Worm (Caenorhabditis elegans) whole organism, L3 larva: Measurements from ENCODE around the gene cyp-35C1.

Experiments used
- aly-2 ChIP-seq: fragments of 150-350 bp; optimal IDR thresholded peaks from 2 replicates; lab custom pipeline; 2014; ENCODE audit warnings: missing biosample characterization, missing genetic modification characterization
- ama-1 ChIP-seq: fragments of 150-350 bp; optimal IDR thresholded peaks from 2 replicates; lab custom pipeline; 2018
- ceh-28 ChIP-seq: fragments of 150-350 bp; optimal IDR thresholded peaks from 2 replicates; lab custom pipeline; 2014; ENCODE audit warnings: missing biosample characterization, missing genetic modification reagents, missing genetic modification characterization
- ceh-82 ChIP-seq: fragments of 150-350 bp; optimal IDR thresholded peaks from 2 replicates; lab custom pipeline; 2014; ENCODE audit warnings: missing biosample characterization, missing genetic modification characterization
- daf-12 ChIP-seq: fragments of 150-350 bp; optimal IDR thresholded peaks from 2 replicates; lab custom pipeline; 2014; ENCODE audit warnings: missing biosample characterization, missing genetic modification reagents, missing genetic modification characterization
- egl-27 ChIP-seq: sonication (generic microtip); optimal IDR thresholded peaks from 4 replicates; lab custom pipeline; 2017; ENCODE audit warnings: missing biosample characterization, missing genetic modification reagents, missing genetic modification characterization
- egl-5 ChIP-seq: fragments of 150-350 bp; optimal IDR thresholded peaks from 2 replicates; lab custom pipeline; 2017; ENCODE audit warnings: missing biosample characterization, missing genetic modification reagents, missing genetic modification characterization, inconsistent platforms
- elt-1 ChIP-seq: fragments of 150-350 bp; optimal IDR thresholded peaks from 2 replicates; lab custom pipeline; 2014; ENCODE audit warnings: missing biosample characterization, missing genetic modification characterization
- elt-2 ChIP-seq: sonication (generic microtip); optimal IDR thresholded peaks from 2 replicates; lab custom pipeline; 2016; ENCODE audit warnings: missing genetic modification reagents, mild to moderate bottlenecking, missing genetic modification characterization, missing compliant biosample characterization
- elt-3 ChIP-seq, 3 experiments: fragments of 150-350 bp in 1 of 3; sonication (generic microtip) in 2 of 3; optimal IDR thresholded peaks; 2 replicates in 2 of 3; 4 replicates in 1 of 3; lab custom pipeline; 2014 to 2017; ENCODE audit warnings: missing biosample characterization in 3 of 3, missing genetic modification characterization in 3 of 3
- eor-1 ChIP-seq, 2 experiments: fragments of 150-350 bp; optimal IDR thresholded peaks; 2 replicates each; lab custom pipeline; 2014 to 2018; ENCODE audit warnings: missing biosample characterization in 2 of 2, missing genetic modification characterization in 2 of 2
- fkh-10 ChIP-seq: sonication (generic microtip); optimal IDR thresholded peaks from 2 replicates; lab custom pipeline; 2017; ENCODE audit warnings: missing biosample characterization, missing genetic modification reagents, missing genetic modification characterization
- fos-1 ChIP-seq: fragments of 150-350 bp; optimal IDR thresholded peaks from 2 replicates; lab custom pipeline; 2014; ENCODE audit warnings: missing biosample characterization, missing genetic modification characterization
- hmg-11 ChIP-seq: sonication (generic microtip); optimal IDR thresholded peaks from 2 replicates; lab custom pipeline; 2016; ENCODE audit warnings: missing genetic modification characterization, missing compliant biosample characterization
- jun-1 ChIP-seq: fragments of 150-350 bp; optimal IDR thresholded peaks from 2 replicates; lab custom pipeline; 2014; ENCODE audit warnings: missing biosample characterization, missing genetic modification reagents, missing genetic modification characterization
- lin-15B ChIP-seq: fragments of 150-350 bp; optimal IDR thresholded peaks from 2 replicates; lab custom pipeline; 2014; ENCODE audit warnings: missing biosample characterization, missing genetic modification characterization
- lin-39 ChIP-seq: fragments of 150-350 bp; optimal IDR thresholded peaks from 2 replicates; lab custom pipeline; 2018; ENCODE audit warnings: missing biosample characterization, missing genetic modification reagents, missing genetic modification characterization
- mml-1 ChIP-seq: fragments of 150-350 bp; sonication (generic microtip); optimal IDR thresholded peaks from 3 replicates; lab custom pipeline; 2014; ENCODE audit warnings: missing biosample characterization, missing genetic modification characterization
- nfya-1 ChIP-seq: sonication (generic microtip); optimal IDR thresholded peaks from 2 replicates; lab custom pipeline; 2017; ENCODE audit warnings: missing genetic modification characterization, mild to moderate bottlenecking, missing compliant biosample characterization, antibody characterized with exemption, moderate library complexity; ENCODE audit not compliant: insufficient read depth
- nhr-11 ChIP-seq: fragments of 150-350 bp; optimal IDR thresholded peaks from 2 replicates; lab custom pipeline; 2014; ENCODE audit warnings: missing biosample characterization, missing genetic modification characterization
- nhr-23 ChIP-seq: fragments of 150-350 bp; optimal IDR thresholded peaks from 2 replicates; lab custom pipeline; 2014; ENCODE audit warnings: missing biosample characterization, missing genetic modification reagents, missing genetic modification characterization
- nhr-237 ChIP-seq: fragments of 150-350 bp; optimal IDR thresholded peaks from 2 replicates; lab custom pipeline; 2014; ENCODE audit warnings: missing biosample characterization, missing genetic modification characterization
- nhr-25 ChIP-seq: sonication (generic microtip); optimal IDR thresholded peaks from 2 replicates; lab custom pipeline; 2017; ENCODE audit warnings: missing biosample characterization, missing genetic modification characterization
- nhr-28 ChIP-seq: fragments of 150-350 bp; optimal IDR thresholded peaks from 2 replicates; lab custom pipeline; 2014; ENCODE audit warnings: missing biosample characterization, missing genetic modification characterization
- nhr-43 ChIP-seq: sonication (generic microtip); optimal IDR thresholded peaks from 2 replicates; lab custom pipeline; 2016; ENCODE audit warnings: mild to moderate bottlenecking, missing genetic modification characterization, missing compliant biosample characterization; ENCODE audit not compliant: poor library complexity, severe bottlenecking
- nhr-76 ChIP-seq: fragments of 150-350 bp; sonication (generic microtip); optimal IDR thresholded peaks from 5 replicates; lab custom pipeline; 2014; ENCODE audit warnings: missing biosample characterization, missing genetic modification characterization
- nhr-77 ChIP-seq: fragments of 150-350 bp; optimal IDR thresholded peaks from 2 replicates; lab custom pipeline; 2014; ENCODE audit warnings: missing biosample characterization, missing genetic modification characterization
- pha-4 ChIP-seq: fragments of 150-350 bp; optimal IDR thresholded peaks from 2 replicates; lab custom pipeline; 2014; ENCODE audit warnings: missing biosample characterization, missing genetic modification reagents, missing genetic modification characterization
- pqm-1 ChIP-seq: fragments of 150-350 bp; optimal IDR thresholded peaks from 2 replicates; lab custom pipeline; 2017; ENCODE audit warnings: missing biosample characterization, missing genetic modification characterization, inconsistent platforms
- snpc-4 ChIP-seq: fragments of 150-350 bp; optimal IDR thresholded peaks from 2 replicates; lab custom pipeline; 2014; ENCODE audit warnings: missing biosample characterization, missing genetic modification characterization
- unc-39 ChIP-seq: sonication (generic microtip); optimal IDR thresholded peaks from 4 replicates; lab custom pipeline; 2017; ENCODE audit warnings: missing biosample characterization, missing genetic modification characterization
- zag-1 ChIP-seq: fragments of 150-350 bp; optimal IDR thresholded peaks from 2 replicates; lab custom pipeline; 2014; ENCODE audit warnings: missing biosample characterization, missing genetic modification characterization
- ztf-11 ChIP-seq: fragments of 150-350 bp; optimal IDR thresholded peaks from 2 replicates; lab custom pipeline; 2014; ENCODE audit warnings: missing biosample characterization, missing genetic modification characterization

cyp-35C1 gene

DNA sequence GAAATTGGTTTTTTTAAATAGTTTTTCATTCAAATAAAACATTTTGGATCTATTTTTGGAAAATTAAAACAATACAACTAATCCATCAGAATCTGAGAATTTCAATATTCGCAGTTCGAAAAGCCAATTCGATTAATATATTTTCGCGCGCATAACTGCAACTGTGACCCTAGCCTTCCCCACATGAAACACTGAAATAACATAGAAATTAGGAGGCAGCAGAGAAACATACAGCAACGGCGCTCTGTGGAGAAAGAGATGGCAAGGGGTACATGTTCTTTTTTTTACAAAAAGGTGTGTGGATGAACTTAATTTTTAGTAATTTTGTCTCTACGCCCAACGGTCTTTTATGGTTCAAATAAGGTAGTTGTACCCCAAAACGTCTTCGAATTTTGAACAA is 18.1 kb downstream of the cyp-35C1 start:
- TF ChIP-seq nhr-43 (tag; lab: Kevin White, UChicago) (peak; percentile 30), elt-1 (tag; lab: Kevin White, UChicago) (no peak), nhr-237 (no peak), aly-2 (tag; lab: Kevin White, UChicago) (no peak), eor-1 (tag; optimal IDR thresholded peaks at IDR 0.05; lab: Kevin White, UChicago) (no peak), nhr-25 (tag; lab: Kevin White, UChicago) (peak; percentile 19), mml-1 (tag; lab: Kevin White, UChicago) (no peak), daf-12 (tag; lab: Kevin White, UChicago) (no peak), elt-2 (tag; lab: Kevin White, UChicago) (no peak), ceh-82 (tag; lab: Kevin White, UChicago) (no peak), ceh-28 (tag; lab: Kevin White, UChicago) (no peak), nhr-77 (tag; lab: Kevin White, UChicago) (no peak), nfya-1 (peak; percentile 20), egl-5 (no peak), lin-39 (tag; lab: Kevin White, UChicago) (no peak), nhr-76 (tag; lab: Kevin White, UChicago) (no peak), snpc-4 (tag; lab: Kevin White, UChicago) (peak; percentile 28), lin-15B (peak; percentile 63), pqm-1 (tag; lab: Kevin White, UChicago) (no peak), hmg-11 (tag; lab: Kevin White, UChicago) (no peak), pha-4 (peak; percentile 56)

DNA sequence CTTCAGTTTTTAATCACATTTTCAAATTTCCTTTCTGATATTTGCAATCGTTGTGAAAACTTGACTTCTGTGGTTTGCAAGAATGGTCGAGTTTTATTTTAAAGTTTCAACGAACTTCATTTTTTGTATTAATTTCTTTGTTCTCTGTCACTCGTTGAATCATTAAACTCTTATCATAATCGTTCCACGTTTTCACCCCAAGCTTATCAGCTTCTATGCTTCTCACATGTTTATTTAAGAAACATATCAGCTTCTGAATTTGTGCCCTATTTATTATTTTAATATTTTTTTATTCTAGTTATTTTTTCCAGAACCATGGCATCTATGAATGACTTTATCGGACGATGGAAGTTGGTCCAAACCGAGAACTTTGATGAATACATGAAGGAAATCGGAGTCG is 19.0 kb downstream of the cyp-35C1 start, which contains the start of gene lbp-7:
Gene lbp-7, plus strand, starts transcription at position 312 of the 400 bp plus-strand sequence.
- TF ChIP-seq jun-1 (tag; lab: Kevin White, UChicago), result peak; percentile 23
- TF ChIP-seq pha-4, result peak; percentile 41
- no peak for TF ChIP-seq ceh-28 (tag; lab: Kevin White, UChicago)
- no peak for TF ChIP-seq egl-27
- peak; percentile 94 for TF ChIP-seq pqm-1 (tag; lab: Kevin White, UChicago)
- TF ChIP-seq elt-2 (tag; lab: Kevin White, UChicago), result peak; percentile 93

DNA sequence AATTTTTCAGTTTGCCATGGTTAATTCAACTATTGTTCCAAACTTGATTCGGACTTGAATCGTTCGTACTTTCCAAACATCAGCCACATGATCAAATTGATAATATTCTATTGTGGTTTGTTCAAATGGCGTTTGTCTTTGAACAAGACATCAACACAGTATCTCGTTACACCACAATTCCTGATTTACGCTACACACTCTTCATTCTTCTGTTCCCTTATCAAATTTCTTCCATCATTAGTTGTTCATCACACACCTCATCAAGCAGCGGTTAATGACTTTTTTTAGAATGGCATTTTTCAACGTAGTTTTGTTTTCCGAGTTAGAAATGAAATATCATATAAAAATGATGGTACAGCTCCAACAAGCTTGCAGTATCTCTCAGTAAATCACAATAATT is 20.1 kb downstream of the cyp-35C1 start:
- TF ChIP-seq fkh-10, result no peak
- TF ChIP-seq unc-39, result no peak
- TF ChIP-seq jun-1 (tag; lab: Kevin White, UChicago), result peak; percentile 11
- TF ChIP-seq elt-2 (tag; lab: Kevin White, UChicago), result peak; percentile 86
- no peak for TF ChIP-seq fos-1
- TF ChIP-seq mml-1 (tag; lab: Kevin White, UChicago), result no peak
- TF ChIP-seq ceh-82 (tag; lab: Kevin White, UChicago), result no peak
- TF ChIP-seq lin-39 (tag; lab: Kevin White, UChicago), result no peak
- no peak for TF ChIP-seq elt-3 (tag; optimal IDR thresholded peaks at IDR 0.05; lab: Kevin White, UChicago)
- peak; percentile 14 for TF ChIP-seq lin-15B
- TF ChIP-seq zag-1 (tag; lab: Kevin White, UChicago), result no peak
- peak; percentile 93 for TF ChIP-seq pqm-1 (tag; lab: Kevin White, UChicago)
- TF ChIP-seq ama-1 (lab: Kevin White, UChicago), result no peak
- TF ChIP-seq nhr-23, result no peak

DNA sequence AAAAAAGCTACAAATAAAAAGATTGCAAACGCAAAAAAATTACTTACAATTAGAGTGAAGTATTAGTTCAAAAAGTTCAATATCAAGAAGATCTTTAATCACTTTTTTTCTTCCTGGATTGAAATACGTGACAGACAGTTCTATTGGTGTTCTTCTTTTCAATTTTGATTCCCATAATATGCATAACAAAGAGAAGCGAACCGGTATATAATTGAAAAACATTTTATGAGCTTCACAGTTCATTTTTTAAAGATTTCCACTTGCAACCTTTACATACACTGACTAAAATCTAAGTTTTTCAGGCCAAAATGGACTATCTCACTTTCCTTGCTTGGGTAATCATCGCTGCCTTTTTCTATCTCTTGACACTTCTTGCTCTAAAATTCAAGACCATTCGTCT is 21.8 kb downstream of the cyp-35C1 start, which contains the start of gene T22G5.1:
Gene T22G5.1, plus strand, starts transcription at position 301 of the 400 bp plus-strand sequence.
- TF ChIP-seq elt-1 (tag; lab: Kevin White, UChicago) (no peak), daf-12 (tag; lab: Kevin White, UChicago) (no peak), ztf-11 (tag; lab: Kevin White, UChicago) (no peak), elt-3 (tag; optimal IDR thresholded peaks at IDR 0.05; lab: Kevin White, UChicago) (no peak), aly-2 (tag; lab: Kevin White, UChicago) (no peak), nhr-23 (no peak)

DNA sequence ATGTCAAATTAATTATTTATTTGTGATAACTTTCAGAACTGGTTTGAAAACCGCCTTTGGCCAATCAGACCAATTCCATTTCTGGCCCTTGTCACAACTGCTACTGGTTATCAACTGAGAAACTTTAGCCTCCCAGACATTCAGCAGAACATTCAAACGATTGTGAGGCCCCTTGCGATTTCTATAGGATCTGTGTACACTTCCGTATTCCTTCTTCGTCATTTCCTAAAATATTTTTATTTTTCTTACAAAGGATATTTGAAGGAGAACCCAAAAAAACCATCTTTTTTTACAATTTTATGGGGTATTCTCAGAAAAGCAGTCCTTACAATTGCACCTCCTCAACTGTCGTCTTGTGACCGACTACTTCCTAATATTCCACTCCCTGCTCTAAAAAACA is 25.0 kb downstream of the cyp-35C1 start:
- no peak for TF ChIP-seq unc-39
- no peak for TF ChIP-seq daf-12 (tag; lab: Kevin White, UChicago)
- no peak for TF ChIP-seq nhr-11 (tag; lab: Kevin White, UChicago)
- TF ChIP-seq zag-1 (tag; lab: Kevin White, UChicago), result no peak
- TF ChIP-seq nhr-28 (tag; lab: Kevin White, UChicago), result no peak
- no peak for TF ChIP-seq snpc-4 (tag; lab: Kevin White, UChicago)
